Worm (Caenorhabditis elegans) whole organism, L4/young adult: ENCODE measurements around the gene ZK666.1.
A peak's percentile ranks its signal among the peaks of the same experiment; 100 is the strongest.

ENCODE experiments used
- W03F9.2 ChIP-seq: fragments of 150-350 bp; optimal IDR thresholded peaks from 2 replicates; lab custom pipeline; 2014; ENCODE audit warnings: missing biosample characterization, missing genetic modification characterization
- dao-5 ChIP-seq: sonication (generic microtip); optimal IDR thresholded peaks from 2 replicates; lab custom pipeline; 2016; ENCODE audit warnings: missing genotype, missing genetic modification characterization, moderate library complexity, missing compliant biosample characterization
- him-1 ChIP-seq: sonication (generic microtip); optimal IDR thresholded peaks from 2 replicates; lab custom pipeline; 2016; ENCODE audit warnings: missing genotype, missing genetic modification reagents, missing genetic modification characterization, missing compliant biosample characterization

ZK666.1 gene

ce11 chrII:10471247-10471646 is at the start of gene ZK666.1:
TSS of gene ZK666.1 (minus strand) at chrII:10471347.
- TF ChIP-seq him-1 (tag; lab: Kevin White, UChicago) (no peak), dao-5 (tag; lab: Kevin White, UChicago) (no peak), W03F9.2 (tag; lab: Kevin White, UChicago) (no peak)

DNA sequence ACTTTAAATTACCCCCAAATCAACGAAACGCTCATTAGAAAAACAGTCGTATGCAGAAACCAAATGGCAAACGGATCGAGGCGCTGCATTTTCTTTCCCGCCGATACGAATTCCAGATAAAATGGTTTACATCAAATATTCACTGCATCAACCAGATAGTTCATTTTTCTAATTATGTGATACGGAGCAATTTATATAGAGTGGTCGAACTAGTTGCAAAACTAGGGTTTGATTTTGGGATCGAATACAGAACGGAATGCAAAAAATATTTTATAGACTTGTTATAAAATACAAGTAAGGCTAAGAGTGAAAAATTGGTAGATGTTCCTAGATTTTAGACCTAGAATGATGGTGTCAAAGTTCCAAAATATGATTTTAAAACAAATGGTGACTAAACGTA is 48.7 kb upstream of the ZK666.1 start:
- TF ChIP-seq W03F9.2 (tag; lab: Kevin White, UChicago) (no peak), him-1 (tag; lab: Kevin White, UChicago) (no peak), dao-5 (tag; lab: Kevin White, UChicago) (no peak)

ce11 chrII:10519017-10519416 is 47.9 kb upstream of the ZK666.1 start, which contains the start of gene F59B10.4:
TSS of gene F59B10.4 (minus strand) at chrII:10519117.
- TF ChIP-seq him-1 (tag; lab: Kevin White, UChicago) (no peak), dao-5 (tag; lab: Kevin White, UChicago) (no peak), W03F9.2 (tag; lab: Kevin White, UChicago) (no peak)

DNA sequence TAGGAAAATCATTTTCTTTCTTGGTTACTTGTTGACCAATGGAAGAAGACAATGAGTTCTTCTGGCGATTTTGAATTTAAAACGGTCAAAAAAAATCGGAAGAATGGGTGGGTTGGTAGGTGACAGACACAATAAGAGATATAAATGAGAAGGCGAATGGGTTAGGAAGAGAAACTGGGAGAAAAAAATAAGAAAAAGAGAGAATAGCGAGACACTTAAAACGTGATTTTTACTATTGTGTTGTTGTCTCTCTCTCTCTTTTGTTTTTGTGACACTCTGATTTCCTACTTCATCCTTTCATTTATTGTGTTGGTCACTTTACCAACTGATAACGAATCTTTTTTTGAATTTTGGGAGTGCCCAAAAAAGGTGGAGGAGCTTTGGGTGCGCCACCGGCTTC is 45.2 kb upstream of the ZK666.1 start:
- no peak for TF ChIP-seq W03F9.2 (tag; lab: Kevin White, UChicago)
- no peak for TF ChIP-seq dao-5 (tag; lab: Kevin White, UChicago)
- no peak for TF ChIP-seq him-1 (tag; lab: Kevin White, UChicago)

DNA sequence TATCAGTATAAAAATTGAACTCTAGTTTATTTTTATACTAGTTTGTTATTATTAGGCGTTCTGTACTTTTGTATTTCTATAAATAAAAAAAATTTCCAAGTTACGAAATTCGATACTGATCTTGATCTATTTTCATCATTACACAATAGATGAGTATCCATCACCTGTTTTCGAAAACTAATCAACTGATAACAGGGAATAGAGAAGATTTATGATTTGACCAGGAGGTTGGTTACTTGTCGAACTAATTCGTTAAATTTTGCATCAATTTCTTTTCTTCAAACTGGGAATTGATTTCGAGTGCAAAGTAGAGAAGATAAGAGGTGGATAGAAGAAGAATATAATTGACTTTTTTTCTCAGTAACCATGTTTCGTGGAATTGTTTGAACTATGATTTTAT is 44.3 kb upstream of the ZK666.1 start:
- TF ChIP-seq him-1 (tag; lab: Kevin White, UChicago) (no peak), dao-5 (tag; lab: Kevin White, UChicago) (no peak), W03F9.2 (tag; lab: Kevin White, UChicago) (no peak)

DNA sequence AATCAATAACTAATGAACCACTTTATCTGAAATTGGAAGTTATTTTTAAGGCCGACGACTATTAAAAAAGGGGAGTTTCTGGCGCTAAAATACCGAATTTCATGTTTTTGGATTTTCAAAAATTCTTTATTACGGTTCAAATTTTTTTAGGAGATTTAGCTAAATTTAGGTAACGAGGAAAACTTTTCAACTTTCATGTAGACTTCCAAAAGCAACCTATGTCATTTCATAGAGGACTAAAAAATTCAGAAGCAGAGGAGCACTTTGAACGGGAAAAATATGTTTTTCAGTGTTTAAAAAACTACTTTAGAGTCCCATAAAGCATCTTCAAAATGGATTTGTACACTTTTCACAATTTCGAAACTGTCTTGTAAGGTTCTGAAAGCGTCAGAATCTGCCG is 42.2 kb upstream of the ZK666.1 start:
- TF ChIP-seq W03F9.2 (tag; lab: Kevin White, UChicago) (no peak), him-1 (tag; lab: Kevin White, UChicago) (no peak), dao-5 (tag; lab: Kevin White, UChicago) (no peak)

DNA sequence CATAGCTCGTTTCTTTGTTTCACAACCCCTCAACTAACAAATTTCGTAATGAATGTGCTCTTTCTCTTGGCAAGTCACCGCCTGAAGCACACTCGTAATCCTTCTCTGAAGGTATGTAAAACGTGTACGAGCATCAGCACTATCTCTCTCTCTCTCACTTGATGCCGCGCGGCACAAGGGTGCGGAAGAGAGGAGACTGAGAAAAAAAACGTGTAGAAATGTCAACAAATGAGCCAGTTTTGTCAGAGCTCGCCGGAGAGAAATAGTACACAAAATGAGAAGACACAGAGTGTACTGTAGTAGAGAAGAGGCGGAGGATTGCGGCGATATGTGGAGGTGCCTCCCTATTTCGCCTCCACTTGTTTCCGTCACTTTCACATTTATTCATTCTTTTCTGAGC is 39.1 kb upstream of the ZK666.1 start, which contains the start of gene F59B10.3:
F59B10.3 (plus strand) TSS at position 301 of the 400 bp plus-strand sequence.
- TF ChIP-seq him-1 (tag; lab: Kevin White, UChicago) = no peak
- no peak for TF ChIP-seq W03F9.2 (tag; lab: Kevin White, UChicago)
- no peak for TF ChIP-seq dao-5 (tag; lab: Kevin White, UChicago)

- TF ChIP-seq W03F9.2 (tag; lab: Kevin White, UChicago) (no peak), him-1 (tag; lab: Kevin White, UChicago) (no peak), dao-5 (tag; lab: Kevin White, UChicago) (no peak)
Observed at ce11 chrII:10509746-10510145, 38.6 kb upstream of the ZK666.1 start, which contains the start of gene F59B10.2. TSS of gene F59B10.2 (minus strand) at chrII:10509846.

- TF ChIP-seq him-1 (tag; lab: Kevin White, UChicago) (no peak), W03F9.2 (tag; lab: Kevin White, UChicago) (no peak)
Observed at ce11 chrII:10507906-10508305, 36.8 kb upstream of the ZK666.1 start.

DNA sequence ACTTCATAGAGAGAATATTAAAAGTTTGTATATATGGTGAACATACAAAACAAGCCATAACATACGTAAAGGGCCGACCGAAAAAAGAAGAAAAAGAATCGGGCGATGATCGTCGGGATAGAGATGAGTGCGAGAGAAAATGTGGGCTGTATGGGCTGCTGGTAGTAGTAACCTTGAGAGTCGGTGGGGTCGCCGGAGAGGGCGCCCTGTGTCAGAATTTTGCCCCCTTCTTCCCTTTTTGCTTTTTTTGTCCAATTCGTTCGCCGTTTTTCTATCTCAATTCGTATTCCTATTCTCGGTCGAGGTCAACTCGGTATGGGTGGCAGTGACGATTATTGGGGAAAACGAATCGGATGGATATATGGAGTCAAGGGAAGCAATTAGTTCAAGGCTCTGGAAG is 34.8 kb upstream of the ZK666.1 start:
- TF ChIP-seq W03F9.2 (tag; lab: Kevin White, UChicago) (no peak), him-1 (tag; lab: Kevin White, UChicago) (no peak), dao-5 (tag; lab: Kevin White, UChicago) (no peak)

DNA sequence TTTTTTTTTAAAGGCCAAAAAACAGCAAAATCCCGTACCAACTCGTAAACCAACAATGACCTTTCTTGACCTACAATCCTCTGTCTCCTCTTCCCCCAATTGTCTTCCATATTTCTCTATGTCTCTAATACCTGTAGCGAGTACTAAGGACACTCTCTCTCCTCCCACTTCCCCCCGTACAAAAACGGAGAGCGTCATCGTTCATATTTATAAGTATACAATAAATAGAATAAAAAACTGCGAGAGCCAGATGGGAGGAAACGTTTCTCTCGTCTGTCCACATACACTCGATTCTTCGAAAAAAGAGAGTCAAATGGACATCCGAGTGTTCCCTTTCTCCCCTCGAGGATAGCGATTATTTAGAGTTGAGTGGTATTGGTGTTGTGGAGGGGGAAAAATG is 33.6 kb upstream of the ZK666.1 start:
- TF ChIP-seq dao-5 (tag; lab: Kevin White, UChicago) (no peak), him-1 (tag; lab: Kevin White, UChicago) (no peak), W03F9.2 (tag; lab: Kevin White, UChicago) (no peak)

DNA sequence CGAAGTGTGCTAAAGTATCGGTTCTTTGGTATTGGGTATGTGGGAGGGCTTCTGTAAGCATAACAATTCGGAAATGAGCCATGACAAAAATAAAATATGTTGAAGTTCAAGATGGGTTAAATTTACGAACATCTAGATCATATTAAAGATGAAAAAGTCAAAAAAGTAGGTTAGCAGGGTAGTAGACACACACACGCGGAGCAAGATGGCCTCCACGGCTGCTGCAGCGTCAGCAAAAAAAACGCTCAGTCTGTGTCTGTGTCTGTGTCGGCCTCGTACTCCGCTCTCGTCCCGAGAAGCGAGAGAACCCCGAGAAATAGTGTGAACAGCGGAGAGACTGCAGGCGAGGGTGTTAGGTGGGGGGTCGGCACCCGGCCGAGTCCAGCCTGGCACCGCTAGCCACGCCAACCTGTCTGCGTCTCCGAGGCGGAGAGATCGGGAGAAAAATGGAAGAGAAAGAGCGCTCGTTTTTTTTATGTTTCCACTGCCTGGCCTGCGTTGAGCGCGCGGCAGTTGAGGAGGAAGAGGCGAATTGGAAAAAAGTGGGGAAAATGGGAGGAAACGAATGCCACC is 31.4 kb upstream of the ZK666.1 start, which contains the start of gene myrf-1:
myrf-1 (minus strand) TSS at position 51 of the 573 bp plus-strand sequence.
- peak; percentile 56 for TF ChIP-seq dao-5 (tag; lab: Kevin White, UChicago)
- TF ChIP-seq him-1 (tag; lab: Kevin White, UChicago) = peak; percentile 63
- peak; percentile 52 for TF ChIP-seq W03F9.2 (tag; lab: Kevin White, UChicago)

ce11 chrII:10501578-10501977 is 30.4 kb upstream of the ZK666.1 start:
- TF ChIP-seq him-1 (tag; lab: Kevin White, UChicago) = no peak
- TF ChIP-seq W03F9.2 (tag; lab: Kevin White, UChicago) = no peak
- no peak for TF ChIP-seq dao-5 (tag; lab: Kevin White, UChicago)

ce11 chrII:10500674-10501073 is 29.5 kb upstream of the ZK666.1 start:
- TF ChIP-seq him-1 (tag; lab: Kevin White, UChicago) (no peak), W03F9.2 (tag; lab: Kevin White, UChicago) (no peak), dao-5 (tag; lab: Kevin White, UChicago) (no peak)
